Fruit fly (Drosophila melanogaster): ENCODE data around the gene CG13010.

Gene CG13010

dm6 chrX:16723203-16724173 lies 44.7 kb upstream of the CG13010 start (continued):
- TF ChIP-seq CG17568 (GFP tag; optimal IDR thresholded peaks at IDR 0.05) (peak; percentile 72), Mad (GFP tag; optimal IDR thresholded peaks at IDR 0.05) (peak; percentile 38), CG9797 (GFP tag; optimal IDR thresholded peaks at IDR 0.05) (no peak), CG10462 (GFP tag; optimal IDR thresholded peaks at IDR 0.05) (peak; percentile 33), bsh (GFP tag; optimal IDR thresholded peaks at IDR 0.05) (peak in 1 of 2 experiments; percentile 81), CG2129 (GFP tag; IDR thresholded peaks at IDR 0.05; ENCODE audit: partially characterized antibody) (no peak), CG12236 (GFP tag; optimal IDR thresholded peaks at IDR 0.05) (peak; percentile 27), CG31388 (GFP tag; optimal IDR thresholded peaks at IDR 0.05) (no peak), tna (GFP tag; IDR thresholded peaks at IDR 0.05; ENCODE audit: partially characterized antibody) (no peak), NC2β (GFP tag; optimal IDR thresholded peaks at IDR 0.05) (peak; percentile 21), grn (GFP tag; optimal IDR thresholded peaks at IDR 0.05) (no peak), Ssrp (tag; optimal IDR thresholded peaks at IDR 0.05) (peak; percentile 79), chn (GFP tag; optimal IDR thresholded peaks at IDR 0.05) (peak; percentile 40), CG12155 (GFP tag; optimal IDR thresholded peaks at IDR 0.05) (peak; percentile 47), CG13296 (GFP tag; optimal IDR thresholded peaks at IDR 0.05) (peak; percentile 54), yki (optimal IDR thresholded peaks at IDR 0.05) (no peak), CG17829 (tag; optimal IDR thresholded peaks at IDR 0.05) (peak; percentile 66), zen2 (GFP tag; IDR thresholded peaks at IDR 0.05; ENCODE audit: partially characterized antibody) (no peak), vvl (GFP tag; IDR thresholded peaks at IDR 0.05) (peak; percentile 51), CG17186 (GFP tag; optimal IDR thresholded peaks at IDR 0.05) (no peak), CG34422 (GFP tag; IDR thresholded peaks at IDR 0.05) (peak; percentile 67; the same call in 2 of the 3 replicates), B-H1 (GFP tag; IDR thresholded peaks at IDR 0.05) (peak; percentile 54), CG9932 (GFP tag; IDR thresholded peaks at IDR 0.05) (peak; percentile 66), CG7271 (tag; optimal IDR thresholded peaks at IDR 0.05) (no peak), knrl (GFP tag; IDR thresholded peaks at IDR 0.05; ENCODE audit: partially characterized antibody) (no peak), Spps (tag; optimal IDR thresholded peaks at IDR 0.05) (no peak), lab (GFP tag; optimal IDR thresholded peaks at IDR 0.05) (peak; percentile 78), sob (GFP tag; IDR thresholded peaks at IDR 0.05) (peak; percentile 56; the same call in 1 of the 2 replicates), Stat92E (GFP tag; optimal IDR thresholded peaks at IDR 0.05) (no peak), CG8478 (optimal IDR thresholded peaks at IDR 0.05) (no peak), wor (GFP tag; IDR thresholded peaks at IDR 0.05) (peak; percentile 55), CG3847 (GFP tag; IDR thresholded peaks at IDR 0.05) (peak; percentile 58), CG11723 (GFP tag; optimal IDR thresholded peaks at IDR 0.05) (peak; percentile 52), Fer2 (tag; optimal IDR thresholded peaks at IDR 0.05) (no peak), sens-2 (GFP tag; IDR thresholded peaks at IDR 0.05) (no peak), schlank (tag; optimal IDR thresholded peaks at IDR 0.05) (peak; percentile 64), Awh (GFP tag; IDR thresholded peaks at IDR 0.05) (peak; percentile 55), CkIIα-i1 (GFP tag; IDR thresholded peaks at IDR 0.05) (no peak), CG10321 (GFP tag; IDR thresholded peaks at IDR 0.05) (no peak), CG14441 (GFP tag; IDR thresholded peaks at IDR 0.05) (peak; percentile 48), scrt (GFP tag; optimal IDR thresholded peaks at IDR 0.05) (peak; percentile 24), Dfd (GFP tag; optimal IDR thresholded peaks at IDR 0.05) (no peak), CG2120 (GFP tag; optimal IDR thresholded peaks at IDR 0.05) (peak; percentile 86), CG4404 (GFP tag; IDR thresholded peaks at IDR 0.05) (peak; percentile 28; the same call in 1 of the 2 replicates), NfI (GFP tag; optimal IDR thresholded peaks at IDR 0.05) (peak; percentile 83), CG13123 (GFP tag; optimal IDR thresholded peaks at IDR 0.05) (peak; percentile 17), CG15073 (GFP tag; optimal IDR thresholded peaks at IDR 0.05) (no peak), Usf (GFP tag; optimal IDR thresholded peaks at IDR 0.05) (peak; percentile 49), ken (GFP tag; IDR thresholded peaks at IDR 0.05) (peak; percentile 49; the same call in 2 of the 3 replicates)

Measured in whole organism, embryonic.